Worm (Caenorhabditis elegans) whole organism, late embryonic: ENCODE results near the gene Y52E8A.3.
A peak's percentile ranks its signal among the peaks of the same experiment; 100 is the strongest.

Experiments
- C08G9.2 ChIP-seq: sonication (generic microtip); optimal IDR thresholded peaks from 2 replicates; lab custom pipeline; 2016; ENCODE audit warnings: mild to moderate bottlenecking, missing genetic modification characterization, moderate library complexity, missing compliant biosample characterization
- F13H6.1 ChIP-seq: sonication (generic microtip); optimal IDR thresholded peaks from 2 replicates; lab custom pipeline; 2016; ENCODE audit warnings: missing genetic modification characterization, missing compliant biosample characterization
- T23F11.4 ChIP-seq: fragments of 200-800 bp; sonication (Bioruptor generic); optimal IDR thresholded peaks from 2 replicates; lab custom pipeline; 2018; ENCODE audit warnings: mild to moderate bottlenecking, missing genetic modification characterization, missing compliant biosample characterization
- ahr-1 ChIP-seq: sonication (generic microtip); optimal IDR thresholded peaks from 2 replicates; lab custom pipeline; 2016; ENCODE audit warnings: missing genetic modification characterization, missing compliant biosample characterization
- ama-1 ChIP-seq: fragments of 150-350 bp; optimal IDR thresholded peaks from 2 replicates; lab custom pipeline; 2014
- ceh-19 ChIP-seq: fragments of 200-800 bp; sonication (Bioruptor generic); optimal IDR thresholded peaks from 2 replicates; lab custom pipeline; 2018; ENCODE audit warnings: mild to moderate bottlenecking, missing genetic modification characterization, missing compliant biosample characterization
- ceh-2 ChIP-seq: sonication (generic microtip); optimal IDR thresholded peaks from 2 replicates; lab custom pipeline; 2016; ENCODE audit warnings: missing genotype, missing genetic modification characterization, missing compliant biosample characterization
- ceh-30 ChIP-seq: fragments of 150-350 bp; optimal IDR thresholded peaks from 2 replicates; lab custom pipeline; 2014; ENCODE audit warnings: missing biosample characterization, missing genetic modification characterization
- ceh-6 ChIP-seq: fragments of 200-800 bp; sonication (Bioruptor generic); optimal IDR thresholded peaks from 2 replicates; lab custom pipeline; 2018; ENCODE audit warnings: mild to moderate bottlenecking, missing genetic modification characterization, missing compliant biosample characterization
- elt-2 ChIP-seq: sonication (generic microtip); optimal IDR thresholded peaks from 2 replicates; lab custom pipeline; 2016; ENCODE audit warnings: missing genetic modification reagents, missing genetic modification characterization, missing compliant biosample characterization
- elt-4 ChIP-seq: sonication (generic microtip); optimal IDR thresholded peaks from 2 replicates; lab custom pipeline; 2016; ENCODE audit warnings: missing genetic modification characterization, missing compliant biosample characterization
- fkh-6 ChIP-seq: sonication (generic microtip); optimal IDR thresholded peaks from 2 replicates; lab custom pipeline; 2016; ENCODE audit warnings: missing genetic modification characterization, missing compliant biosample characterization
- hlh-30 ChIP-seq: sonication (generic microtip); optimal IDR thresholded peaks from 2 replicates; lab custom pipeline; 2017; ENCODE audit warnings: antibody characterized with exemption, missing genetic modification characterization, missing compliant biosample characterization; ENCODE audit not compliant: insufficient read depth
- lim-6 ChIP-seq: sonication (generic microtip); optimal IDR thresholded peaks from 2 replicates; lab custom pipeline; 2016; ENCODE audit warnings: missing genetic modification characterization, missing compliant biosample characterization
- lin-11 ChIP-seq: fragments of 200-800 bp; sonication (Bioruptor generic); optimal IDR thresholded peaks from 2 replicates; lab custom pipeline; 2018; ENCODE audit warnings: mild to moderate bottlenecking, missing genetic modification characterization, missing compliant biosample characterization
- nfya-1 ChIP-seq: sonication (generic microtip); optimal IDR thresholded peaks from 2 replicates; lab custom pipeline; 2017; ENCODE audit warnings: missing genetic modification characterization, mild to moderate bottlenecking, missing compliant biosample characterization, antibody characterized with exemption, moderate library complexity
- npax-4 ChIP-seq: sonication (generic microtip); optimal IDR thresholded peaks from 2 replicates; lab custom pipeline; 2016; ENCODE audit warnings: missing genetic modification characterization, missing compliant biosample characterization
- odd-2 ChIP-seq: sonication (generic microtip); optimal IDR thresholded peaks from 2 replicates; lab custom pipeline; 2017; ENCODE audit warnings: antibody characterized with exemption, mild to moderate bottlenecking, missing genetic modification characterization, missing compliant biosample characterization
- pha-4 ChIP-seq: fragments of 150-350 bp; optimal IDR thresholded peaks from 2 replicates; lab custom pipeline; 2018; ENCODE audit warnings: missing biosample characterization, missing genetic modification reagents, missing genetic modification characterization
- pqm-1 ChIP-seq: sonication (generic microtip); optimal IDR thresholded peaks from 2 replicates; lab custom pipeline; 2016; ENCODE audit warnings: missing genetic modification characterization, missing compliant biosample characterization
- ref-2 ChIP-seq: sonication (generic microtip); optimal IDR thresholded peaks from 2 replicates; lab custom pipeline; 2016; ENCODE audit warnings: missing genetic modification characterization, missing compliant biosample characterization
- sox-2 ChIP-seq: fragments of 200-800 bp; sonication (Bioruptor generic); IDR thresholded peaks from 2 replicates; pipeline ENCODE4 v1.3.6; 2022; ENCODE audit warnings: missing genetic modification reagents, missing genetic modification characterization, missing compliant biosample characterization
- syd-9 ChIP-seq: sonication (generic microtip); optimal IDR thresholded peaks from 2 replicates; lab custom pipeline; 2016; ENCODE audit warnings: mild to moderate bottlenecking, missing genetic modification characterization, moderate library complexity, missing compliant biosample characterization
- tbx-7 ChIP-seq: sonication (generic microtip); optimal IDR thresholded peaks from 2 replicates; lab custom pipeline; 2016; ENCODE audit warnings: missing genotype, missing genetic modification characterization, missing compliant biosample characterization
- unc-42 ChIP-seq: sonication (generic microtip); optimal IDR thresholded peaks from 2 replicates; lab custom pipeline; 2016; ENCODE audit warnings: missing genotype, missing genetic modification characterization, missing compliant biosample characterization
- unc-86 ChIP-seq: sonication (generic microtip); optimal IDR thresholded peaks from 2 replicates; lab custom pipeline; 2016; ENCODE audit warnings: missing genetic modification characterization, missing compliant biosample characterization
- ztf-16 ChIP-seq: sonication (generic microtip); optimal IDR thresholded peaks from 2 replicates; lab custom pipeline; 2017; ENCODE audit warnings: missing genetic modification characterization, missing compliant biosample characterization

Gene Y52E8A.3

DNA sequence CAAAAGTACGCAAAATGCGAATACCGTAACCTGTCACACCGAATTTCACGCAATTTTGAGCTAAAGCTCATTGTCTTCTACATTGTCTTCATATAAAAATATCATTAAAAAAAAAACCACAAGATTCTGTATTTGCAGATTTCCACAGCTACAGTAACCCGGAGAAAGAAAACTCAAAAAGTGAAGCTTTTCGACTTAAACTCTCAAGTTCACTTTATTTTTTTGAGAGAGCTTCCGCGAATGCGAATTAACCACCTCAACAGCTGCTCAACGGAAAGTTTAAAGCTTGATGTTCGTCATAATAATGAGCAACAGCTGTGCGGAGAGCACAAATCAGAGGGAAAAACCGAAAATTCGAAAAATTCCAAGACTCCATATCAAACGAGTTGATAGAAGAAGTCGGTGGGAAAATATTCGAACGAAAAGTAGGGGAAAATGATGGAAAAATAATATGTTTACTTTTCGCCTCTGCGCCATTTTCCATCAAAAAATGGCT is 13.7 kb downstream of the Y52E8A.3 start:
- TF ChIP-seq sox-2 (GFP tag; lab: Robert Waterston, UW) (no peak), ama-1 (lab: Kevin White, UChicago) (no peak)

ce11 chrII:4291799-4292198 is 15.0 kb downstream of the Y52E8A.3 start:
- TF ChIP-seq ahr-1 (tag; lab: Kevin White, UChicago) = no peak
- TF ChIP-seq unc-42 (tag; lab: Kevin White, UChicago) = peak; percentile 79
- TF ChIP-seq, all 69 proteins: peak for 1

DNA sequence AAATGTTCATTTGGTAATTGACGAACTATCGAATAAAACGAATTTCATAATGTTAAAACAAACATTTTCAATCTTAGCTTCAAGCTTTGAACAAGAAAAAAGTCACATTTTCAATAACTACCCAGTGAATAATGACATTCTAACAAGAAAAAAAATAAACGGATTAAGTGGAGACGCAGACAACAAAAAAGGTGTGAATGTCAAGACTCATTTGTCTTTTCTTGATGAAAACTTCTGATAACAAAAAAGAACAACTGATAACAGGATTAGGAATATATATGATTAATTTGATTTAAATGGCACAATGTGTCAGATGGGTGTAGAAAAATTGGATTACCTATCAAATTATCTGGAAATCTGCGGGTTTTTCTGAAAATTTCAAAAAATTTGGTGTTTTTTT is 18.2 kb downstream of the Y52E8A.3 start:
- no peak for TF ChIP-seq C08G9.2 (tag; lab: Kevin White, UChicago)
- TF ChIP-seq elt-2 (tag; lab: Kevin White, UChicago) = peak; percentile 50
- TF ChIP-seq, all 69 proteins: peak for 1

DNA sequence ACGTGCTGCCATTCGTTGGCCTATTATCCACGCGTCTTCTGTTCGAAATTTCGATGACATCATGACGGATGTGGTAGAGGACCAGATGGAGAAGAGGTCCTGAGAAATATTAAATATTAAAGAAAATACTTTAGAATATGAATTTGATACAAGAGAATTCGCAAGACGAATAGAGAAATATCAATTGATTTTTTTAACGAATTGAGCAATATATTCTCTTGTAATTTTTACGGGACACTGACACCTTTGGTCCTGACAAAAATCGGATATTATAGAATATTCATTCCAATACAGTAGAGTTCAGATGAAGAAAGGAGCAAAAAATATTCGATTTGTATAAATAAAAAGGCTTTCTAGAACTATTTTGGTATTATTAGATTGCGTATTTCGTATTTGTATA is 18.7 kb downstream of the Y52E8A.3 start, which contains the start of gene C01F1.6:
Gene C01F1.6, minus strand, starts transcription at position 101 of the 400 bp plus-strand sequence.
- no peak for TF ChIP-seq ama-1 (lab: Kevin White, UChicago)
- no peak for TF ChIP-seq npax-4 (tag; lab: Kevin White, UChicago)
- TF ChIP-seq ceh-19 = no peak
- no peak for TF ChIP-seq unc-42 (tag; lab: Kevin White, UChicago)
- no peak for TF ChIP-seq sox-2 (GFP tag; lab: Robert Waterston, UW)
- no peak for TF ChIP-seq T23F11.4 (GFP tag; lab: Kevin White, UChicago)
- no peak for TF ChIP-seq fkh-6 (tag; lab: Kevin White, UChicago)
- no peak for TF ChIP-seq odd-2 (tag; lab: Kevin White, UChicago)

DNA sequence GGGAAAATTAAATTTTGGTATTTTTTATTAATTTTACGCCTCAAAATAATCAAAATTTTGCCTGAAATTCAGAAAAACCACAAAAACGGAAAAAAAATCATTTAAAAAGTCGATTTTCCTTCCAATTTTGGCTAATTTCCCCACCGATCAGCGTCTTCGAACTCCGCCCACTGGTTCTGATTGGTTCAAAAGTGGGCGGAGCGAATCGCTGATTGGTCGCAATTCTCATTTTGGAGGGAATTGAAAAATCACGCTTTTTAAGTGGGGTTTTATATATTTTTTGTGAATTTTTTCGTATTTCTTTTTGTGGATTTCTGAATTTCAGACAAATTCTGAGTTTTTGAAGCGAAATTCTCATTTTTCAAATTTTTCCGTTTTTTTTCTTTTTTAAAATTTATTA is 19.9 kb downstream of the Y52E8A.3 start:
- TF ChIP-seq lin-11 (tag; lab: Kevin White, UChicago) (no peak), ama-1 (lab: Kevin White, UChicago) (no peak), nfya-1 (tag; lab: Kevin White, UChicago) (peak; percentile 83), elt-4 (tag; lab: Kevin White, UChicago) (no peak)
- TF ChIP-seq, all 69 proteins: peak for 1

- no peak for TF ChIP-seq ahr-1 (tag; lab: Kevin White, UChicago)
- TF ChIP-seq nfya-1 (tag; lab: Kevin White, UChicago) = peak; percentile 81
- TF ChIP-seq, all 69 proteins: peak for 1
These were observed 22.2 kb downstream of the Y52E8A.3 start for ce11 chrII:4284305-4285193.

DNA sequence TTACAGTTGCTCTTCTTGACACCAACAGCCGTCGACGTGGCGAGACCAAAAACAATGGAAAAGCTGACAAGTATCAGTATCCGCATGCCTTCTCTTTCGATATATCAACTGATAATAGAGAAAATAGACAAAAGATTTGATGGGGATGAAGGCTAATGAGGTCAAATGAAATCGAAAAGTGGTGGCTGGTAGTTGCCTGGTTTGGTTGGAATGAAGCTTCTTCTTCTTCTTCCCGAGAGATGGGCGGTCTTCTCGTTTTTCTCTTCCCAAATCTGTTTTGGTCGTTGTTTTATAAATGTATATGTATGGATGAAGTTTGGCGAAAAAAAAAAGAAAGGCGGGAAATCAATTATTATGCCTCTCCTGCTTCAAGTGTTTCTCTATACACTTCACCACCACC is 25.0 kb downstream of the Y52E8A.3 start, which contains the start of gene C01F1.5:
Gene C01F1.5, minus strand, starts transcription at position 103 of the 400 bp plus-strand sequence.
- TF ChIP-seq pha-4 (no peak), lim-6 (tag; lab: Kevin White, UChicago) (no peak), pqm-1 (tag; lab: Kevin White, UChicago) (no peak), ref-2 (tag; lab: Kevin White, UChicago) (no peak), unc-86 (tag; lab: Kevin White, UChicago) (no peak), tbx-7 (tag; lab: Kevin White, UChicago) (no peak), ceh-2 (tag; lab: Kevin White, UChicago) (no peak), sox-2 (GFP tag; lab: Robert Waterston, UW) (no peak), ceh-6 (GFP tag; lab: Kevin White, UChicago) (no peak), syd-9 (tag; lab: Kevin White, UChicago) (no peak), hlh-30 (tag; lab: Kevin White, UChicago) (no peak), ceh-30 (no peak), ztf-16 (tag; lab: Kevin White, UChicago) (no peak), F13H6.1 (no peak)
